Worm (Caenorhabditis elegans): ENCODE measurements around the gene C26D10.3.

ce11 chrII:8308314-8308713 is 16.9 kb upstream of the C26D10.3 start:
- TF ChIP-seq klf-2 (GFP tag; conservative IDR thresholded peaks at IDR 0.05) (no peak), T22C8.4 (GFP tag; IDR thresholded peaks at IDR 0.05) (no peak)

Data from whole organism, midembryonic.